Worm (Caenorhabditis elegans): Measurements from ENCODE around the gene taf-2.

taf-2 gene

DNA sequence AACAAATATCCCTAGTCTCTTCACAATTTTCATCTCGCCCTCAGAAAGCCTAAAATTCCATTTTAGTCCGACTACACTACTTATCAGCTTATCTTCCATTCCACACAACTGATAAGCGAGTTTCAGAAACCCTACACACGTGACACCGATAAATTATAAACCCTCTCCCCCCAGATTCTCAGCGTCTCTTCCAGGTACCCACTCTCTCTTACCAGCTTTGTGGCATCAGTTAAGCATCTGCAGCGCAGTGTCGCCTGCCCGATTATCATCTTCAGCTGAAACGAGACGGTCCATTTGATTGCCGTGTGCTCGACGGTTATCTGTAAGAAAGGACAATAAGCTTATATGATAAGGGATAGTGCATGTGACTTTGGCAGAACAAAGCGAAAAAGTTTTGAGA, 18.4 kb upstream of the taf-2 start:
- TF ChIP-seq syd-9 (tag; optimal IDR thresholded peaks at IDR 0.05) = no peak
- TF ChIP-seq lin-11 (tag; optimal IDR thresholded peaks at IDR 0.05) = no peak
- no peak for TF ChIP-seq ceh-22 (tag; optimal IDR thresholded peaks at IDR 0.05)
- no peak for TF ChIP-seq T23F11.4 (GFP tag; optimal IDR thresholded peaks at IDR 0.05)
- TF ChIP-seq ceh-34 (tag; optimal IDR thresholded peaks at IDR 0.05) = no peak
- TF ChIP-seq rnt-1 (tag; optimal IDR thresholded peaks at IDR 0.05) = no peak
- no peak for TF ChIP-seq ceh-6 (GFP tag; optimal IDR thresholded peaks at IDR 0.05)
- TF ChIP-seq pqm-1 (tag; optimal IDR thresholded peaks at IDR 0.05) = peak; percentile 75
- TF ChIP-seq fkh-6 (tag; optimal IDR thresholded peaks at IDR 0.05) = no peak
- peak; percentile 11 for TF ChIP-seq hlh-30 (tag; optimal IDR thresholded peaks at IDR 0.05; ENCODE audit: insufficient read depth)
- TF ChIP-seq pat-9 (tag; optimal IDR thresholded peaks at IDR 0.05) = no peak
- peak; percentile 98 for TF ChIP-seq elt-2 (tag; optimal IDR thresholded peaks at IDR 0.05)
- no peak for TF ChIP-seq dve-1 (tag; optimal IDR thresholded peaks at IDR 0.05)
- TF ChIP-seq pag-3 (tag; optimal IDR thresholded peaks at IDR 0.05; ENCODE audit: borderline replicate concordance) = no peak
- no peak for TF ChIP-seq ceh-45 (GFP tag; IDR thresholded peaks at IDR 0.05)
- TF ChIP-seq pha-2 (tag; optimal IDR thresholded peaks at IDR 0.05) = no peak

DNA sequence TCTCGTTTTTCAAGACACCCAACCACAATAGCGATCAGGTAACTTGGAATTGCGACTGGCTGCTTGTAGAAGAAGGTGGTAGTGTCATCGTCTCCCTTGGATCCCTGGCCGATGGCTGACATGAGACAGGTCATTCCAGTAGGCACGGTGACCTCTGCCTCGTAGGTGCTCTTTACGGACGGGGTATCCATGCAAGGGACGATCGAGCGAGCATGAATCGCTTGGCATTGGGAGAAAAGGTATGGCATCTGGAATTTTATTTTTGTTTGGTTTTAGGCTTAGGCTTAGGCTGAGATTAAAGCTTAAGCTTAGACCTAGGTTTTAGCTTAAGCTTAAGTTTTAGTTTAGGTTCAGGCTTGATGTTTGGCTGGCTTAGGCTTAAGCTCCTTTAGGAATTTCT, 17.6 kb upstream of the taf-2 start:
- no peak for TF ChIP-seq ceh-24 (tag; optimal IDR thresholded peaks at IDR 0.05)
- TF ChIP-seq fkh-6 (tag; optimal IDR thresholded peaks at IDR 0.05) = no peak
- TF ChIP-seq dmd-4 (tag; optimal IDR thresholded peaks at IDR 0.05; ENCODE audit: borderline replicate concordance) = no peak
- no peak for TF ChIP-seq ceh-14 (tag; optimal IDR thresholded peaks at IDR 0.05)
- TF ChIP-seq sdc-2 (tag; optimal IDR thresholded peaks at IDR 0.05) = no peak

ce11 chrIV:3608547-3609222, 15.3 kb upstream of the taf-2 start:
- peak; percentile 97 for TF ChIP-seq dve-1 (tag; optimal IDR thresholded peaks at IDR 0.05)
- TF ChIP-seq ceh-31 (tag; optimal IDR thresholded peaks at IDR 0.05) = no peak
- no peak for TF ChIP-seq fkh-10 (GFP tag; optimal IDR thresholded peaks at IDR 0.05)
- TF ChIP-seq K09A11.1 (tag; optimal IDR thresholded peaks at IDR 0.05; ENCODE audit: insufficient read depth) = no peak

- TF ChIP-seq hlh-30 (tag; optimal IDR thresholded peaks at IDR 0.05; ENCODE audit: insufficient read depth) = no peak
These were observed 12.9 kb upstream of the taf-2 start, which contains the start of the genes Y37E11B.10 and kgb-2 for ce11 chrIV:3606285-3606834. Gene Y37E11B.10 (minus strand): TSS chrIV:3606466. Gene kgb-2 (plus strand): TSS chrIV:3606784.

- TF ChIP-seq hlh-6 (tag; optimal IDR thresholded peaks at IDR 0.05) (peak; percentile 13), unc-55 (GFP tag; optimal IDR thresholded peaks at IDR 0.05) (no peak)
These were observed 10.7 kb upstream of the taf-2 start for ce11 chrIV:3604104-3604503.

ce11 chrIV:3601846-3602245, 8.4 kb upstream of the taf-2 start:
- TF ChIP-seq tbx-2 (tag; optimal IDR thresholded peaks at IDR 0.05) (no peak), ceh-34 (tag; optimal IDR thresholded peaks at IDR 0.05) (no peak), nhr-232 (tag; optimal IDR thresholded peaks at IDR 0.05) (no peak), hlh-30 (tag; optimal IDR thresholded peaks at IDR 0.05; ENCODE audit: insufficient read depth) (no peak), ceh-2 (tag; optimal IDR thresholded peaks at IDR 0.05) (no peak), unc-42 (tag; optimal IDR thresholded peaks at IDR 0.05) (no peak), dmd-4 (tag; optimal IDR thresholded peaks at IDR 0.05; ENCODE audit: borderline replicate concordance) (no peak), nfya-1 (tag; optimal IDR thresholded peaks at IDR 0.05) (no peak), sox-2 (GFP tag; IDR thresholded peaks at IDR 0.05) (no peak), ref-2 (tag; optimal IDR thresholded peaks at IDR 0.05) (no peak), pag-3 (tag; optimal IDR thresholded peaks at IDR 0.05; ENCODE audit: borderline replicate concordance) (no peak), pha-2 (tag; optimal IDR thresholded peaks at IDR 0.05) (no peak), fax-1 (tag; optimal IDR thresholded peaks at IDR 0.05) (no peak), ceh-45 (GFP tag; IDR thresholded peaks at IDR 0.05) (no peak), ceh-30 (tag; optimal IDR thresholded peaks at IDR 0.05) (no peak), eyg-1 (tag; optimal IDR thresholded peaks at IDR 0.05) (no peak)
